Worm (Caenorhabditis elegans) whole organism, L4/young adult: Measurements from ENCODE around the gene C15H9.11.

Source experiments
- W03F9.2 ChIP-seq: fragments of 150-350 bp; optimal IDR thresholded peaks from 2 replicates; lab custom pipeline; 2014; ENCODE audit warnings: missing biosample characterization, missing genetic modification characterization
- dao-5 ChIP-seq: sonication (generic microtip); optimal IDR thresholded peaks from 2 replicates; lab custom pipeline; 2016; ENCODE audit warnings: missing genotype, missing genetic modification characterization, moderate library complexity, missing compliant biosample characterization
- him-1 ChIP-seq: sonication (generic microtip); optimal IDR thresholded peaks from 2 replicates; lab custom pipeline; 2016; ENCODE audit warnings: missing genotype, missing genetic modification reagents, missing genetic modification characterization, missing compliant biosample characterization

DNA sequence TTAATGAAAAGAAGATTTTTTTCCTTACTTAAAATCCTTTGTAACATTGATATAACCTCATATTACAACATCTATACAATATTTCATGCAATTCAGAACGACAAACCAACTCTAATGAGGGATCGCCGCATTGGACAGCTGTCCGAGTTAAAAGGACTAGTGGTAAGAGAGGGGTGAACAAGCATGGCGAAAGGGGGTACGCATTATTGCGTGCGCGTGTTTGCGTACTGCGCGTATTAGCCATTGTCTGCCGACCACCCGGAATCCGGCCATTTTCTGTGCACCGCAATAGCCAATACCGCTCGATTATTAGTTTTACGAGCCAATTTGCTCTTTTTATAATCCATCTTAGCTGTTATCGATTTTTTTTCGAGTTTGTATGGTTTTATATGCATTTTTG lies 5.6 kb downstream of the C15H9.11 start, which contains the start of gene C15H9.4:
- TF ChIP-seq dao-5: no peak
- TF ChIP-seq W03F9.2: no peak
- no peak for TF ChIP-seq him-1
